Fruit fly (Drosophila melanogaster) whole organism, wandering third instar larva: Measurements from ENCODE around the gene ru.

ENCODE experiments used
- CG9705 ChIP-seq: fragments of 200-800 bp; sonication (Bioruptor generic); optimal IDR thresholded peaks from 2 replicates; lab custom pipeline; 2018; ENCODE audit warnings: missing biosample characterization, mild to moderate bottlenecking, missing genetic modification characterization
- GATAd ChIP-seq: sonication (Bioruptor generic); optimal IDR thresholded peaks from 2 replicates; lab custom pipeline; 2016; ENCODE audit warnings: missing biosample characterization, missing genetic modification characterization
- OdsH ChIP-seq: fragments of 200-800 bp; sonication (Bioruptor generic); optimal IDR thresholded peaks from 2 replicates; lab custom pipeline; 2016; ENCODE audit warnings: missing biosample characterization, mild to moderate bottlenecking, missing genetic modification characterization
- br ChIP-seq: fragments of 200-800 bp; sonication (Bioruptor generic); optimal IDR thresholded peaks from 2 replicates; lab custom pipeline; 2016; ENCODE audit warnings: missing biosample characterization, missing genetic modification characterization
- dmrt93B ChIP-seq: fragments of 200-800 bp; sonication (Bioruptor generic); optimal IDR thresholded peaks from 2 replicates; lab custom pipeline; 2018; ENCODE audit warnings: missing biosample characterization, mild to moderate bottlenecking, missing genetic modification characterization
- dsf ChIP-seq: sonication (Bioruptor generic); optimal IDR thresholded peaks from 2 replicates; lab custom pipeline; 2016; ENCODE audit warnings: missing biosample characterization, missing genetic modification characterization, borderline replicate concordance
- fru ChIP-seq: fragments of 200-800 bp; sonication (Bioruptor generic); optimal IDR thresholded peaks from 3 replicates; lab custom pipeline; 2016; ENCODE audit warnings: missing biosample characterization, mild to moderate bottlenecking, missing genetic modification characterization
- pan ChIP-seq: fragments of >200 bp; optimal IDR thresholded peaks from 2 replicates; lab custom pipeline; 2017
- psq ChIP-seq: fragments of 200-800 bp; sonication (Bioruptor generic); optimal IDR thresholded peaks from 3 replicates; lab custom pipeline; 2017; ENCODE audit warnings: missing biosample characterization, mild to moderate bottlenecking, missing genetic modification characterization, moderate library complexity
- sage ChIP-seq: fragments of 200-800 bp; sonication (Bioruptor generic); optimal IDR thresholded peaks from 2 replicates; lab custom pipeline; 2016; ENCODE audit warnings: missing biosample characterization, mild to moderate bottlenecking, missing genetic modification characterization
- usp ChIP-seq: fragments of >200 bp; optimal IDR thresholded peaks from 2 replicates; lab custom pipeline; 2017; ENCODE audit warnings: missing biosample characterization, missing genetic modification characterization

- TF ChIP-seq usp (GFP tag; lab: Kevin White, UChicago) (no peak), sage (GFP tag; lab: Kevin White, UChicago) (no peak), br (GFP tag; lab: Kevin White, UChicago) (peak; percentile 34), pan (no peak), CG9705 (GFP tag; lab: Kevin White, UChicago) (no peak), dsf (no peak), OdsH (GFP tag; lab: Kevin White, UChicago) (peak; percentile 21), psq (GFP tag; lab: Kevin White, UChicago) (peak; percentile 9), GATAd (no peak), dmrt93B (no peak), fru (GFP tag; lab: Kevin White, UChicago) (peak; percentile 58)
These were observed 22.2 kb upstream of the ru start for dm6 chr3L:1348248-1348647.
